Fruit fly (Drosophila melanogaster) whole organism, embryonic: ENCODE data around the gene Jhbp11.

Experiments used
- Blimp-1 ChIP-seq: fragments of 200-800 bp; sonication (Bioruptor generic); optimal IDR thresholded peaks from 3 replicates; lab custom pipeline; 2018; ENCODE audit warnings: missing biosample characterization, missing genetic modification characterization, mild to moderate bottlenecking, moderate library complexity, missing genetic modification reagents
- CG10543 ChIP-seq: fragments of 200-800 bp; sonication (Bioruptor generic); optimal IDR thresholded peaks from 3 replicates; lab custom pipeline; 2017; ENCODE audit warnings: missing biosample characterization, mild to moderate bottlenecking, missing genetic modification characterization, moderate library complexity
- CG12769 ChIP-seq: fragments of 200-800 bp; sonication (Bioruptor generic); optimal IDR thresholded peaks from 2 replicates; lab custom pipeline; 2019; ENCODE audit warnings: missing biosample characterization, mild to moderate bottlenecking, missing genetic modification characterization, moderate library complexity
- CG13424 ChIP-seq: fragments of 200-800 bp; sonication (Bioruptor generic); optimal IDR thresholded peaks from 2 replicates; lab custom pipeline; 2019; ENCODE audit warnings: missing biosample characterization, mild to moderate bottlenecking, missing genetic modification characterization, moderate library complexity
- CG13894 ChIP-seq: fragments of 200-800 bp; sonication (Bioruptor generic); optimal IDR thresholded peaks from 3 replicates; lab custom pipeline; 2018; ENCODE audit warnings: missing biosample characterization, mild to moderate bottlenecking, missing genetic modification characterization, moderate library complexity
- CG17186 ChIP-seq: fragments of 200-800 bp; sonication (Bioruptor generic); optimal IDR thresholded peaks from 3 replicates; lab custom pipeline; 2017; ENCODE audit warnings: missing biosample characterization, missing genetic modification reagents, missing genetic modification characterization
- CG17359 ChIP-seq: fragments of 200-800 bp; sonication (Bioruptor generic); optimal IDR thresholded peaks from 3 replicates; lab custom pipeline; 2018; ENCODE audit warnings: missing biosample characterization, mild to moderate bottlenecking, missing genetic modification characterization, moderate library complexity
- CG18262 ChIP-seq: fragments of 200-800 bp; optimal IDR thresholded peaks from 3 replicates; lab custom pipeline; 2019; ENCODE audit warnings: missing biosample characterization, mild to moderate bottlenecking, missing genetic modification characterization, moderate library complexity
- CG2712 ChIP-seq: fragments of 200-800 bp; optimal IDR thresholded peaks from 3 replicates; lab custom pipeline; 2019; ENCODE audit warnings: missing biosample characterization, mild to moderate bottlenecking, missing genetic modification characterization, moderate library complexity
- CG6813 ChIP-seq: fragments of 200-800 bp; sonication (Bioruptor generic); optimal IDR thresholded peaks from 2 replicates; lab custom pipeline; 2017; ENCODE audit warnings: missing biosample characterization, missing genetic modification characterization, mild to moderate bottlenecking, moderate library complexity, missing genetic modification reagents
- CG7556 ChIP-seq: fragments of 200-800 bp; sonication (Bioruptor generic); optimal IDR thresholded peaks from 2 replicates; lab custom pipeline; 2017; ENCODE audit warnings: missing biosample characterization, mild to moderate bottlenecking, missing genetic modification characterization
- CoRest ChIP-seq: fragments of 200-800 bp; sonication (Bioruptor generic); optimal IDR thresholded peaks from 3 replicates; lab custom pipeline; 2018; ENCODE audit warnings: missing biosample characterization, mild to moderate bottlenecking, missing genetic modification characterization, moderate library complexity
- D ChIP-seq, 2 experiments: fragments of 200-800 bp in 1 of 2; fragments of >200 bp in 1 of 2; sonication (Bioruptor generic) in 1 of 2; optimal IDR thresholded peaks; 2 replicates in 1 of 2; 3 replicates in 1 of 2; lab custom pipeline; 2017; ENCODE audit warnings: mild to moderate bottlenecking in 1 of 2, missing biosample characterization in 1 of 2, missing genetic modification characterization in 1 of 2, missing genetic modification reagents in 1 of 2
- D19A ChIP-seq: fragments of 200-800 bp; optimal IDR thresholded peaks from 3 replicates; lab custom pipeline; 2019; ENCODE audit warnings: missing biosample characterization, mild to moderate bottlenecking, missing genetic modification characterization, moderate library complexity
- Dip2 ChIP-seq: fragments of 200-800 bp; sonication (Bioruptor generic); IDR thresholded peaks from 2 replicates; pipeline ENCODE4 v1.3.6; 2022; ENCODE audit warnings: missing biosample characterization, missing genetic modification characterization
- HHEX ChIP-seq: fragments of 200-800 bp; sonication (Bioruptor generic); optimal IDR thresholded peaks from 3 replicates; lab custom pipeline; 2017; ENCODE audit warnings: missing biosample characterization, mild to moderate bottlenecking, missing genetic modification characterization, missing genetic modification reagents
- Hey ChIP-seq: fragments of 200-800 bp; sonication (Bioruptor generic); optimal IDR thresholded peaks from 3 replicates; lab custom pipeline; 2018; ENCODE audit warnings: missing biosample characterization, mild to moderate bottlenecking, missing genetic modification characterization
- Oli ChIP-seq: fragments of 200-800 bp; sonication (Bioruptor generic); optimal IDR thresholded peaks from 2 replicates; lab custom pipeline; 2018; ENCODE audit warnings: missing biosample characterization, mild to moderate bottlenecking, missing genetic modification characterization, moderate library complexity
- Pdp1 ChIP-seq, 2 experiments: fragments of 200-800 bp; sonication (Bioruptor generic); optimal IDR thresholded peaks; 3 replicates each; lab custom pipeline; 2016; ENCODE audit warnings: missing biosample characterization in 2 of 2, missing genetic modification characterization in 2 of 2, mild to moderate bottlenecking in 1 of 2, moderate library complexity in 1 of 2
- Sox100B ChIP-seq: fragments of 200-800 bp; sonication (Bioruptor generic); optimal IDR thresholded peaks from 3 replicates; lab custom pipeline; 2018; ENCODE audit warnings: missing biosample characterization, mild to moderate bottlenecking, missing genetic modification characterization
- Xbp1 ChIP-seq: fragments of 200-800 bp; sonication (Bioruptor generic); optimal IDR thresholded peaks from 3 replicates; lab custom pipeline; 2016; ENCODE audit warnings: missing biosample characterization, mild to moderate bottlenecking, missing genetic modification characterization
- abd-A ChIP-seq: fragments of 200-800 bp; sonication (Bioruptor generic); optimal IDR thresholded peaks from 3 replicates; lab custom pipeline; 2019; ENCODE audit warnings: missing biosample characterization, mild to moderate bottlenecking, missing genetic modification characterization, moderate library complexity
- ac ChIP-seq: fragments of 200-800 bp; sonication (Bioruptor generic); optimal IDR thresholded peaks from 3 replicates; lab custom pipeline; 2017; ENCODE audit warnings: missing biosample characterization, mild to moderate bottlenecking, missing genetic modification characterization
- ash1 ChIP-seq: fragments of 200-800 bp; sonication (Bioruptor generic); optimal IDR thresholded peaks from 2 replicates; lab custom pipeline; 2018; ENCODE audit warnings: missing biosample characterization, mild to moderate bottlenecking, missing genetic modification characterization
- az2 ChIP-seq: fragments of 200-800 bp; sonication (Bioruptor generic); optimal IDR thresholded peaks from 3 replicates; lab custom pipeline; 2016; ENCODE audit warnings: missing biosample characterization, missing genetic modification characterization
- bsh ChIP-seq, 2 experiments: fragments of 200-800 bp; sonication (Bioruptor generic); optimal IDR thresholded peaks; 2 replicates each; lab custom pipeline; 2017 to 2018; ENCODE audit warnings: mild to moderate bottlenecking in 2 of 2, missing biosample characterization in 2 of 2, missing genetic modification characterization in 2 of 2, moderate library complexity in 1 of 2
- croc ChIP-seq: fragments of 200-800 bp; sonication (Bioruptor generic); conservative IDR thresholded peaks from 3 replicates; pipeline ENCODE4 v1.3.6; 2022; ENCODE audit warnings: missing biosample characterization, missing genetic modification characterization
- da ChIP-seq: fragments of 200-800 bp; sonication (Bioruptor generic); optimal IDR thresholded peaks from 2 replicates; lab custom pipeline; 2016; ENCODE audit warnings: missing biosample characterization, missing genetic modification characterization
- dmrt99B ChIP-seq: fragments of 200-800 bp; sonication (Bioruptor generic); optimal IDR thresholded peaks from 2 replicates; lab custom pipeline; 2018; ENCODE audit warnings: missing biosample characterization, mild to moderate bottlenecking, missing genetic modification characterization, moderate library complexity
- eve ChIP-seq, 2 experiments: fragments of >200 bp; optimal IDR thresholded peaks; 2 replicates each; lab custom pipeline; 2017; ENCODE audit warnings: missing biosample characterization in 2 of 2, missing genetic modification characterization in 2 of 2
- exex ChIP-seq: fragments of 200-800 bp; sonication (Bioruptor generic); optimal IDR thresholded peaks from 4 replicates; lab custom pipeline; 2018; ENCODE audit warnings: missing biosample characterization, mild to moderate bottlenecking, missing genetic modification characterization, moderate library complexity
- ftz-f1 ChIP-seq: fragments of 200-800 bp; sonication (Bioruptor generic); optimal IDR thresholded peaks from 2 replicates; lab custom pipeline; 2016; ENCODE audit warnings: missing biosample characterization, missing genetic modification characterization
- grau ChIP-seq: fragments of 200-800 bp; optimal IDR thresholded peaks from 3 replicates; lab custom pipeline; 2019; ENCODE audit warnings: missing biosample characterization, mild to moderate bottlenecking, missing genetic modification characterization, moderate library complexity
- hth ChIP-seq: fragments of >200 bp; optimal IDR thresholded peaks from 2 replicates; lab custom pipeline; 2017; ENCODE audit warnings: inconsistent platforms
- klu ChIP-seq: fragments of 200-800 bp; sonication (Bioruptor generic); IDR thresholded peaks from 2 replicates; pipeline ENCODE4 v1.3.6; 2022; ENCODE audit warnings: missing biosample characterization, missing genetic modification characterization
- kni ChIP-seq: fragments of 200-800 bp; sonication (Bioruptor generic); optimal IDR thresholded peaks from 3 replicates; lab custom pipeline; 2017; ENCODE audit warnings: mild to moderate bottlenecking, missing biosample characterization, missing genetic modification reagents, missing genetic modification characterization
- lola ChIP-seq, 3 experiments: fragments of >200 bp in 2 of 3; fragments of 200-800 bp in 1 of 3; sonication (Bioruptor generic) in 1 of 3; optimal IDR thresholded peaks; 2 replicates each; lab custom pipeline; 2017 to 2019; ENCODE audit warnings: missing biosample characterization in 3 of 3, missing genetic modification characterization in 3 of 3, mild to moderate bottlenecking in 1 of 3, moderate library complexity in 1 of 3
- mirr ChIP-seq: fragments of 200-800 bp; sonication (Bioruptor generic); optimal IDR thresholded peaks from 3 replicates; lab custom pipeline; 2018; ENCODE audit warnings: missing biosample characterization, mild to moderate bottlenecking, missing genetic modification characterization
- pan ChIP-seq, 4 experiments: fragments of >200 bp in 3 of 4; fragments of 200-800 bp in 1 of 4; sonication (Bioruptor generic) in 1 of 4; optimal IDR thresholded peaks in 3 of 4; IDR thresholded peaks in 1 of 4; 2 replicates each; pipeline versions ENCODE4 v1.3.6 to Lab custom; 2017 to 2022; ENCODE audit warnings: missing biosample characterization in 2 of 4, missing genetic modification characterization in 2 of 4, mixed read lengths in 1 of 4
- run ChIP-seq: fragments of 200-800 bp; sonication (Bioruptor generic); optimal IDR thresholded peaks from 3 replicates; lab custom pipeline; 2018; ENCODE audit warnings: missing biosample characterization, mild to moderate bottlenecking, missing genetic modification characterization
- sd ChIP-seq: fragments of 200-800 bp; sonication (Bioruptor generic); optimal IDR thresholded peaks from 3 replicates; lab custom pipeline; 2018; ENCODE audit warnings: missing biosample characterization, mild to moderate bottlenecking, missing genetic modification characterization, moderate library complexity
- sens ChIP-seq: fragments of 200-800 bp; sonication (Bioruptor generic); peaks from one replicate; lab custom pipeline; 2016; ENCODE audit warnings: missing biosample characterization, missing genetic modification characterization
- shn ChIP-seq: fragments of 200-800 bp; sonication (Bioruptor generic); optimal IDR thresholded peaks from 3 replicates; lab custom pipeline; 2016; ENCODE audit warnings: missing biosample characterization, missing genetic modification characterization
- sug ChIP-seq: fragments of 200-800 bp; optimal IDR thresholded peaks from 2 replicates; lab custom pipeline; 2019; ENCODE audit warnings: missing biosample characterization, mild to moderate bottlenecking, missing genetic modification characterization, moderate library complexity
- twi ChIP-seq: fragments of 200-800 bp; optimal IDR thresholded peaks from 2 replicates; lab custom pipeline; 2019; ENCODE audit warnings: missing biosample characterization, mild to moderate bottlenecking, missing genetic modification characterization, moderate library complexity

The Jhbp11 gene

DNA sequence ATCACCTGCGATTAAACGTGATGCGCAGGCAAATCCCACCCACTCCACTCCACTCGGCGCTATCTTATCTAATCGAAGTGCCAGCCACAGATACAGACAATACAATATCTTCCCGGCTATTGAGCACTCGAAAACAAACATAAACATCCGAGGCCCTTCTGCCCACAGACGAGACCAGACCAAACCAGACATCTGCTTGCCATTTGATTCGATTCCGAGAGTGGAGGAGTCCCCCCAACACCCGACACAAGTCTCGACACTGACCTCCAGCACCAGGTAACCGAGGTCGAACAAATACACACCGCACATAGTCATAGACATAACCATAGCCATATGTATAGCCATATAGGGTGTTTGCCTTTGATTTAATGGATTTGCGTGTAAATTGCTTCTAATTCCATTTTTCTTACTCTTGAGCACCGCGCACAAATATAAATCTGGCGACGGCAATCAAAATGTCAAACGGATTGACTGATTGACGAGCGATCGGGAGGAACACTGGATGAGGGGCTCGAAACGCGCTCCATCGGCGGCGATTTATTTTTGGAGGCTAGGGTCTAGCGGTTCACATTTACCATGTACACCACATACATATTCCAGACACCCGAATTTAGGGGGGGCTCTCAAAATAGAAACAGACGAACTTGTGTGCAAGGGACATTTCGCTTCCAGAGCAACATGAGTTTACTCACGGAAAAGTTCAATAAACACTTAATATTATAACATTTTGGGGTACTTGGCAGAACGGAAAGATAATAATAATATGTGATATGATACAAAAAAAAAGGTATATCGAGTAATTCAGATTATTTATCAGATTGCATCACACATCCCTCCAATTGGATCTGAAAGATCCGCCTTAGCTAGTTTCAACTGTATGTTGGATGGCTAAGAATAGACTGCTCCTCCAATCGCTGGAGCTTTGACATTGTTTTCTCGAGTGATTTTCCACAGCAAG, 48.1 kb downstream of the Jhbp11 start:
- TF ChIP-seq Hey (tag; lab: Kevin White, UChicago): peak; percentile 38
- TF ChIP-seq CG13424 (tag; lab: Kevin White, UChicago): peak; percentile 11
- peak; percentile 11 for TF ChIP-seq Blimp-1
- no peak for TF ChIP-seq shn (GFP tag; lab: Kevin White, UChicago)
- TF ChIP-seq HHEX (GFP tag; lab: Kevin White, UChicago): peak; percentile 3
- TF ChIP-seq ash1 (GFP tag; lab: Kevin White, UChicago): no peak
- TF ChIP-seq az2 (GFP tag; lab: Kevin White, UChicago): peak; percentile 12
- peak; percentile 27 for TF ChIP-seq Xbp1 (GFP tag; lab: Kevin White, UChicago)
- no peak for TF ChIP-seq pan (optimal IDR thresholded peaks at IDR 0.05; lab: Kevin White, UChicago)
- TF ChIP-seq pan (GFP tag; optimal IDR thresholded peaks at IDR 0.05 in 1 of 2, IDR thresholded peaks at IDR 0.05 in 1 of 2): no peak
- TF ChIP-seq run: peak; percentile 29
- TF ChIP-seq CG2712: peak; percentile 17
- peak in 1 of 2 experiments; percentile 46 for TF ChIP-seq bsh (GFP tag; optimal IDR thresholded peaks at IDR 0.05; lab: Kevin White, UChicago)
- TF ChIP-seq klu: no peak
- TF ChIP-seq sug (tag; lab: Kevin White, UChicago): peak; percentile 56
- no peak for TF ChIP-seq ac (GFP tag; lab: Kevin White, UChicago)
- peak; percentile 59 for TF ChIP-seq hth
- no peak for TF ChIP-seq Dip2 (GFP tag; lab: Robert Waterston, UW)
- peak; percentile 92 for TF ChIP-seq grau (tag; lab: Kevin White, UChicago)
- TF ChIP-seq D (optimal IDR thresholded peaks at IDR 0.05; lab: Kevin White, UChicago): no peak
- TF ChIP-seq D (GFP tag; optimal IDR thresholded peaks at IDR 0.05; lab: Kevin White, UChicago): peak; percentile 6
- TF ChIP-seq CG17186 (GFP tag; lab: Kevin White, UChicago): no peak
- peak; percentile 7 for TF ChIP-seq CG18262 (tag; lab: Kevin White, UChicago)
- TF ChIP-seq croc (GFP tag; lab: Robert Waterston, UW): 0 out of 3 replicates have a peak, but pooled peaks have one; percentile 14
- peak; percentile 90 for TF ChIP-seq abd-A (tag; lab: Kevin White, UChicago)
- TF ChIP-seq da (GFP tag; lab: Kevin White, UChicago): peak; percentile 23
- TF ChIP-seq CG7556 (GFP tag; lab: Kevin White, UChicago): peak; percentile 9
- TF ChIP-seq ftz-f1 (GFP tag; lab: Kevin White, UChicago): peak; percentile 92
- peak; percentile 90 for TF ChIP-seq mirr (GFP tag; lab: Kevin White, UChicago)
- peak; percentile 57 for TF ChIP-seq D19A (tag; lab: Kevin White, UChicago)
- peak; percentile 1 for TF ChIP-seq Sox100B
- peak; percentile 24 for TF ChIP-seq Oli (tag; lab: Kevin White, UChicago)
- TF ChIP-seq Pdp1 (GFP tag; optimal IDR thresholded peaks at IDR 0.05; lab: Kevin White, UChicago): peak in 1 of 2 experiments; percentile 48
- peak in 1 of 2 experiments; percentile 81 for TF ChIP-seq eve (GFP tag; optimal IDR thresholded peaks at IDR 0.05; lab: Kevin White, UChicago)
- peak; percentile 32 for TF ChIP-seq dmrt99B
- TF ChIP-seq sd (tag; lab: Kevin White, UChicago): peak; percentile 56
- TF ChIP-seq twi (tag; lab: Kevin White, UChicago): peak; percentile 85
- TF ChIP-seq sens (GFP tag; lab: Kevin White, UChicago): peak; percentile 77
- TF ChIP-seq CG6813 (GFP tag; lab: Kevin White, UChicago): peak; percentile 40
- TF ChIP-seq CG10543 (GFP tag; lab: Kevin White, UChicago): peak; percentile 58
- peak; percentile 41 for TF ChIP-seq exex (tag; lab: Kevin White, UChicago)
- peak; percentile 89 for TF ChIP-seq CG12769 (tag; lab: Kevin White, UChicago)
- TF ChIP-seq kni (GFP tag; lab: Kevin White, UChicago): peak; percentile 8
- peak; percentile 32 for TF ChIP-seq CG13894 (tag; lab: Kevin White, UChicago)
- TF ChIP-seq lola (GFP tag; optimal IDR thresholded peaks at IDR 0.05; lab: Kevin White, UChicago): peak in 1 of 3 experiments; percentile 0
- peak; percentile 28 for TF ChIP-seq CoRest (tag; lab: Kevin White, UChicago)
- peak; percentile 16 for TF ChIP-seq CG17359 (tag; lab: Kevin White, UChicago)
